Worm (Caenorhabditis elegans) whole organism, L1 larva: ENCODE data around the gene F36A4.2.

Experiments used
- C16A3.4 ChIP-seq: fragments of 150-350 bp; optimal IDR thresholded peaks from 2 replicates; lab custom pipeline; 2014; ENCODE audit warnings: missing biosample characterization, missing genetic modification characterization
- F16B12.6 ChIP-seq: fragments of 150-350 bp; optimal IDR thresholded peaks from 2 replicates; lab custom pipeline; 2014; ENCODE audit warnings: missing biosample characterization, missing genetic modification characterization
- Y116A8C.19 ChIP-seq: sonication (generic microtip); optimal IDR thresholded peaks from 2 replicates; lab custom pipeline; 2016; ENCODE audit warnings: missing compliant biosample characterization, missing genetic modification characterization, borderline replicate concordance
- aha-1 ChIP-seq: fragments of 150-350 bp; optimal IDR thresholded peaks from 2 replicates; lab custom pipeline; 2014; ENCODE audit warnings: missing biosample characterization, missing genetic modification characterization
- alr-1 ChIP-seq: fragments of 200-800 bp; sonication (Bioruptor generic); optimal IDR thresholded peaks from 2 replicates; lab custom pipeline; 2018; ENCODE audit warnings: borderline replicate concordance, mild to moderate bottlenecking, missing genetic modification characterization, missing compliant biosample characterization
- aly-2 ChIP-seq: fragments of 150-350 bp; optimal IDR thresholded peaks from 2 replicates; lab custom pipeline; 2014; ENCODE audit warnings: missing biosample characterization, missing genetic modification characterization
- ceh-63 ChIP-seq: fragments of 200-800 bp; sonication (Bioruptor generic); optimal IDR thresholded peaks from 2 replicates; lab custom pipeline; 2018; ENCODE audit warnings: mild to moderate bottlenecking, missing genetic modification characterization, missing compliant biosample characterization
- ceh-8 ChIP-seq: fragments of 200-800 bp; sonication (Bioruptor generic); optimal IDR thresholded peaks from 2 replicates; lab custom pipeline; 2018; ENCODE audit warnings: mild to moderate bottlenecking, missing genetic modification characterization, moderate library complexity, missing compliant biosample characterization
- ces-1 ChIP-seq: fragments of 150-350 bp; optimal IDR thresholded peaks from 2 replicates; lab custom pipeline; 2014; ENCODE audit warnings: missing biosample characterization, missing genetic modification reagents, missing genetic modification characterization
- dpl-1 ChIP-seq, 3 experiments: fragments of 150-350 bp in 2 of 3; sonication (generic microtip) in 1 of 3; optimal IDR thresholded peaks; 2 replicates each; lab custom pipeline; 2014 to 2017; ENCODE audit warnings: missing biosample characterization in 3 of 3, missing genetic modification characterization in 3 of 3, missing genetic modification reagents in 3 of 3
- efl-1 ChIP-seq, 4 experiments: fragments of 150-350 bp; optimal IDR thresholded peaks in 3 of 4; peaks in 1 of 4; 1 replicate in 1 of 4; 2 replicates in 3 of 4; lab custom pipeline; 2014; ENCODE audit warnings: missing biosample characterization in 2 of 4, missing genetic modification characterization in 2 of 4, missing genetic modification reagents in 2 of 4
- efl-3 ChIP-seq: fragments of 200-800 bp; sonication (Bioruptor generic); optimal IDR thresholded peaks from 2 replicates; lab custom pipeline; 2018; ENCODE audit warnings: mild to moderate bottlenecking, missing genetic modification characterization, missing compliant biosample characterization
- egl-13 ChIP-seq: sonication (generic microtip); optimal IDR thresholded peaks from 2 replicates; lab custom pipeline; 2016; ENCODE audit warnings: missing genotype, missing genetic modification reagents, missing genetic modification characterization, missing compliant biosample characterization
- egl-27 ChIP-seq, 2 experiments: fragments of 150-350 bp in 1 of 2; sonication (generic microtip); optimal IDR thresholded peaks; 3 replicates each; lab custom pipeline; 2017 to 2018; ENCODE audit warnings: missing biosample characterization in 2 of 2, missing genetic modification characterization in 2 of 2, missing genetic modification reagents in 2 of 2
- elt-2 ChIP-seq: sonication (generic microtip); optimal IDR thresholded peaks from 2 replicates; lab custom pipeline; 2016; ENCODE audit warnings: missing genetic modification characterization, mild to moderate bottlenecking, inconsistent platforms, missing compliant biosample characterization, missing genetic modification reagents
- ets-5 ChIP-seq: fragments of 200-800 bp; sonication (Bioruptor generic); IDR thresholded peaks from 2 replicates; pipeline ENCODE4 v1.3.6; 2022; ENCODE audit warnings: missing genetic modification characterization, missing compliant biosample characterization
- fkh-8 ChIP-seq: sonication (generic microtip); optimal IDR thresholded peaks from 2 replicates; lab custom pipeline; 2016; ENCODE audit warnings: mild to moderate bottlenecking, missing genetic modification characterization, missing compliant biosample characterization
- grh-1 ChIP-seq: fragments of 200-800 bp; sonication (Bioruptor generic); IDR thresholded peaks from 2 replicates; pipeline ENCODE4 v1.3.6; 2022; ENCODE audit warnings: missing genetic modification reagents, missing genetic modification characterization, missing compliant biosample characterization
- hlh-17 ChIP-seq: fragments of 200-800 bp; sonication (Bioruptor generic); optimal IDR thresholded peaks from 2 replicates; lab custom pipeline; 2018; ENCODE audit warnings: missing genetic modification characterization, mild to moderate bottlenecking, missing compliant biosample characterization, moderate library complexity, borderline replicate concordance
- irx-1 ChIP-seq: sonication (generic microtip); optimal IDR thresholded peaks from 2 replicates; lab custom pipeline; 2016; ENCODE audit warnings: missing genetic modification characterization, missing compliant biosample characterization
- isw-1 ChIP-seq: fragments of 200-800 bp; sonication (Bioruptor generic); IDR thresholded peaks from 2 replicates; pipeline ENCODE4 v1.3.6; 2022; ENCODE audit warnings: missing genetic modification characterization, missing compliant biosample characterization
- jun-1 ChIP-seq: fragments of 150-350 bp; optimal IDR thresholded peaks from 2 replicates; lab custom pipeline; 2014; ENCODE audit warnings: missing biosample characterization, missing genetic modification reagents, missing genetic modification characterization
- lin-13 ChIP-seq: fragments of 150-350 bp; optimal IDR thresholded peaks from 2 replicates; lab custom pipeline; 2014; ENCODE audit warnings: missing biosample characterization, missing genetic modification reagents, missing genetic modification characterization
- lin-14 ChIP-seq: fragments of 200-800 bp; sonication (Bioruptor generic); optimal IDR thresholded peaks from 2 replicates; lab custom pipeline; 2018; ENCODE audit warnings: mild to moderate bottlenecking, missing genetic modification characterization, moderate library complexity, missing compliant biosample characterization
- lin-15B ChIP-seq: fragments of 150-350 bp; sonication (generic microtip); optimal IDR thresholded peaks from 3 replicates; lab custom pipeline; 2014; ENCODE audit warnings: missing biosample characterization, missing genetic modification characterization
- lin-35 ChIP-seq, 2 experiments: fragments of 150-350 bp; optimal IDR thresholded peaks; 2 replicates each; lab custom pipeline; 2014; ENCODE audit warnings: missing biosample characterization in 2 of 2, missing genetic modification characterization in 2 of 2, missing genetic modification reagents in 2 of 2
- lsy-2 ChIP-seq, 2 experiments: fragments of 150-350 bp; optimal IDR thresholded peaks; 2 replicates each; lab custom pipeline; 2014; ENCODE audit warnings: missing biosample characterization in 2 of 2, missing genetic modification characterization in 2 of 2
- mab-9 ChIP-seq: fragments of 200-800 bp; sonication (Bioruptor generic); IDR thresholded peaks from 2 replicates; pipeline ENCODE4 v1.3.6; 2022; ENCODE audit warnings: missing genetic modification reagents, missing genetic modification characterization, missing compliant biosample characterization
- mdl-1 ChIP-seq, 2 experiments: fragments of 150-350 bp; optimal IDR thresholded peaks; 2 replicates each; lab custom pipeline; 2014 to 2017; ENCODE audit warnings: missing biosample characterization in 2 of 2, missing genetic modification characterization in 2 of 2, inconsistent platforms in 1 of 2
- nhr-11 ChIP-seq: fragments of 150-350 bp; optimal IDR thresholded peaks from 2 replicates; lab custom pipeline; 2014; ENCODE audit warnings: missing biosample characterization, missing genetic modification characterization
- nhr-12 ChIP-seq: sonication (generic microtip); optimal IDR thresholded peaks from 2 replicates; lab custom pipeline; 2017; ENCODE audit warnings: missing biosample characterization, missing genetic modification characterization
- nhr-19 ChIP-seq: fragments of 200-800 bp; sonication (Bioruptor generic); conservative IDR thresholded peaks from 2 replicates; pipeline ENCODE4 v1.3.6; 2022; ENCODE audit warnings: missing genetic modification characterization, missing compliant biosample characterization
- nhr-20 ChIP-seq: sonication (generic microtip); optimal IDR thresholded peaks from 2 replicates; lab custom pipeline; 2016; ENCODE audit warnings: mild to moderate bottlenecking, missing genetic modification characterization, missing compliant biosample characterization
- nhr-237 ChIP-seq: fragments of 150-350 bp; optimal IDR thresholded peaks from 2 replicates; lab custom pipeline; 2014; ENCODE audit warnings: missing biosample characterization, missing genetic modification characterization
- nhr-28 ChIP-seq: fragments of 150-350 bp; optimal IDR thresholded peaks from 2 replicates; lab custom pipeline; 2014; ENCODE audit warnings: missing biosample characterization, missing genetic modification characterization
- nhr-84 ChIP-seq: sonication (generic microtip); optimal IDR thresholded peaks from 2 replicates; lab custom pipeline; 2017; ENCODE audit warnings: missing biosample characterization, missing genetic modification characterization
- nhr-90 ChIP-seq: sonication (generic microtip); optimal IDR thresholded peaks from 2 replicates; lab custom pipeline; 2016; ENCODE audit warnings: mild to moderate bottlenecking, missing genetic modification characterization, missing compliant biosample characterization; ENCODE audit not compliant: poor library complexity
- pag-3 ChIP-seq: sonication (generic microtip); optimal IDR thresholded peaks from 2 replicates; lab custom pipeline; 2017; ENCODE audit warnings: missing genetic modification characterization, mild to moderate bottlenecking, missing compliant biosample characterization, antibody characterized with exemption, borderline replicate concordance; ENCODE audit not compliant: insufficient read depth
- skn-1 ChIP-seq: fragments of 150-350 bp; optimal IDR thresholded peaks from 2 replicates; lab custom pipeline; 2014; ENCODE audit warnings: missing biosample characterization, missing genetic modification characterization
- snpc-4 ChIP-seq: fragments of 150-350 bp; optimal IDR thresholded peaks from 2 replicates; lab custom pipeline; 2014; ENCODE audit warnings: missing biosample characterization, missing genetic modification characterization
- snu-23 ChIP-seq: sonication (generic microtip); optimal IDR thresholded peaks from 2 replicates; lab custom pipeline; 2016; ENCODE audit warnings: missing genetic modification characterization, missing compliant biosample characterization
- sox-4 ChIP-seq: sonication (generic microtip); optimal IDR thresholded peaks from 2 replicates; lab custom pipeline; 2016; ENCODE audit warnings: missing genetic modification characterization, missing compliant biosample characterization
- sptf-1 ChIP-seq: fragments of 150-350 bp; optimal IDR thresholded peaks from 2 replicates; lab custom pipeline; 2014; ENCODE audit warnings: missing biosample characterization, missing genetic modification characterization
- swsn-7 ChIP-seq: sonication (generic microtip); optimal IDR thresholded peaks from 2 replicates; lab custom pipeline; 2016; ENCODE audit warnings: missing genetic modification characterization, missing compliant biosample characterization
- unc-30 ChIP-seq: sonication (generic microtip); optimal IDR thresholded peaks from 2 replicates; lab custom pipeline; 2017; ENCODE audit warnings: missing biosample characterization, missing genetic modification characterization
- unc-62 ChIP-seq: fragments of 150-350 bp; optimal IDR thresholded peaks from 2 replicates; lab custom pipeline; 2014; ENCODE audit warnings: missing biosample characterization, missing genetic modification reagents, missing genetic modification characterization
- unc-98 ChIP-seq: fragments of 200-800 bp; sonication (Bioruptor generic); IDR thresholded peaks from 2 replicates; pipeline ENCODE4 v1.3.6; 2022; ENCODE audit warnings: missing genetic modification characterization, missing compliant biosample characterization
- zip-4 ChIP-seq: fragments of 200-800 bp; sonication (Bioruptor generic); optimal IDR thresholded peaks from 2 replicates; lab custom pipeline; 2018; ENCODE audit warnings: mild to moderate bottlenecking, missing genetic modification characterization, moderate library complexity, missing compliant biosample characterization
- ztf-11 ChIP-seq, 2 experiments: sonication (generic microtip); optimal IDR thresholded peaks; 2 replicates each; lab custom pipeline; 2016 to 2017; ENCODE audit warnings: missing genetic modification characterization in 2 of 2, missing biosample characterization in 1 of 2, missing compliant biosample characterization in 1 of 2

Gene F36A4.2

DNA sequence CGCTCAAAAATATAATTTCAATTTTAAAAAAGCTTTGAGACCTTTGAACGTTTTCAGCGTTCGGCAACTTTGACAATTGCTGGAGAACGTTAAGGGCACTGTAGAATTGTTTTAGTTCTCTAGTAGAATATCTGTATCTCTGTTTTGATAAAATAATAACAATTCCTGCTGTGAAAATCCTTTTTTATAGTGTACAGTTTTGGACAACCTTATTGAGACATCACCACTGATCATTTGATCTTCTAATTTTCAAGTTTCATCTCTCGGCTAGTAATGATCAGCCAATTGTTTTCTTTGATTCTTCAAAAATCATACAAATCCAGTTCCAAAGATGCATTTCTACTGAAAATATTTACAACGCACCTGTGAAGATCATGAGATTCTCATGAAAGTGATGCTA is 21.5 kb downstream of the F36A4.2 start, which contains the start of gene F15E6.10:
F15E6.10 (plus strand) TSS at position 301 of the 400 bp plus-strand sequence.
- TF ChIP-seq egl-13 (tag; lab: Kevin White, UChicago), result no peak
- no peak for TF ChIP-seq mdl-1 (tag; optimal IDR thresholded peaks at IDR 0.05; lab: Kevin White, UChicago)
- no peak for TF ChIP-seq aly-2 (tag; lab: Kevin White, UChicago)
- no peak for TF ChIP-seq elt-2
- TF ChIP-seq lin-35 (GFP tag; optimal IDR thresholded peaks at IDR 0.05; lab: Kevin White, UChicago), result no peak
- no peak for TF ChIP-seq dpl-1 (GFP tag; optimal IDR thresholded peaks at IDR 0.05; lab: Kevin White, UChicago)
- no peak for TF ChIP-seq nhr-12
- TF ChIP-seq nhr-28 (tag; lab: Kevin White, UChicago), result no peak
- TF ChIP-seq, all 84 proteins: peak for 0

DNA sequence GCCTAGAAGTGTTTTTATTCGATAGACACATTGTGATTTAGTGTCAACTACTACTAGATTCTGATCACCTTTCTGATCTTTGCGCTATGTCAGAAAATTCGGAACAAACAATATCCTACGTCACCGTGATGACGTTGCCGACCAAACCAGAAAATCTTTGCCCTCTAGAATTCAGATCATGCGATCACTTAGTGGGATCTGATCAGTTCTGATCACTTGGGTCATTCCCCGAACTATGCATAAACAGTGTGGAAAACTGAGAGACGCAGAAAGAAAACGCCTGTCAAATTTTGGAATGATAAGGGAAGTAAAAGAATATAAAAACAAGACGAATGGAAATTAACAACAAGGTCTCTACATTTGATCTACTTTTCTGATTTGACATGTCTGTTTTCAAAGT is 23.5 kb downstream of the F36A4.2 start, which contains the start of gene F15E6.3:
F15E6.3 (plus strand) TSS at position 344 of the 400 bp plus-strand sequence.
- TF ChIP-seq sox-4 (tag; lab: Kevin White, UChicago) (no peak), sptf-1 (tag; lab: Kevin White, UChicago) (no peak), swsn-7 (tag; lab: Kevin White, UChicago) (no peak), skn-1 (tag; lab: Kevin White, UChicago) (no peak), hlh-17 (GFP tag; lab: Kevin White, UChicago) (no peak), snpc-4 (no peak), ces-1 (GFP tag; lab: Kevin White, UChicago) (no peak), ets-5 (no peak), zip-4 (GFP tag; lab: Kevin White, UChicago) (no peak), unc-62 (no peak), nhr-84 (no peak), ceh-8 (GFP tag; lab: Kevin White, UChicago) (no peak), F16B12.6 (tag; lab: Kevin White, UChicago) (no peak), nhr-20 (tag; lab: Kevin White, UChicago) (peak; percentile 79), snu-23 (no peak), aha-1 (tag; lab: Kevin White, UChicago) (no peak), ceh-63 (no peak), nhr-90 (peak; percentile 24), lin-14 (GFP tag; lab: Kevin White, UChicago) (no peak), efl-1 (optimal IDR thresholded peaks at IDR 0.05; lab: Kevin White, UChicago) (no peak), efl-1 (GFP tag; optimal IDR thresholded peaks at IDR 0.05 in 1 of 2; lab: Kevin White, UChicago) (no peak), lsy-2 (tag; optimal IDR thresholded peaks at IDR 0.05; lab: Kevin White, UChicago) (peak in 1 of 2 experiments; percentile 42), Y116A8C.19 (tag; lab: Kevin White, UChicago) (no peak), unc-98 (GFP tag; lab: Robert Waterston, UW) (no peak), lin-13 (no peak), nhr-12 (no peak), nhr-237 (tag; lab: Kevin White, UChicago) (no peak), ztf-11 (tag; optimal IDR thresholded peaks at IDR 0.05; lab: Kevin White, UChicago) (no peak), nhr-11 (no peak), C16A3.4 (tag; lab: Kevin White, UChicago) (peak; percentile 12), alr-1 (tag; lab: Kevin White, UChicago) (no peak), fkh-8 (no peak), unc-30 (no peak), mdl-1 (tag; optimal IDR thresholded peaks at IDR 0.05; lab: Kevin White, UChicago) (peak in 1 of 2 experiments; percentile 66), egl-27 (tag; optimal IDR thresholded peaks at IDR 0.05; lab: Kevin White, UChicago) (no peak), irx-1 (tag; lab: Kevin White, UChicago) (no peak), efl-3 (GFP tag; lab: Kevin White, UChicago) (no peak), grh-1 (GFP tag; lab: Robert Waterston, UW) (no peak), pag-3 (tag; lab: Kevin White, UChicago) (no peak), egl-13 (tag; lab: Kevin White, UChicago) (no peak), lin-15B (tag; lab: Kevin White, UChicago) (no peak), nhr-19 (GFP tag; lab: Robert Waterston, UW) (peak; percentile 40), mab-9 (GFP tag; lab: Robert Waterston, UW) (no peak), aly-2 (tag; lab: Kevin White, UChicago) (no peak), jun-1 (tag; lab: Kevin White, UChicago) (no peak), isw-1 (GFP tag; lab: Robert Waterston, UW) (no peak)
